Worm (Caenorhabditis elegans) whole organism, late embryonic: ENCODE results near the gene faxc-1.

Experiments used
- ceh-31 ChIP-seq: sonication (generic microtip); optimal IDR thresholded peaks from 2 replicates; lab custom pipeline; 2016; ENCODE audit warnings: missing genetic modification characterization, missing compliant biosample characterization
- fkh-10 ChIP-seq: fragments of 150-350 bp; optimal IDR thresholded peaks from 2 replicates; lab custom pipeline; 2014; ENCODE audit warnings: missing biosample characterization, missing genetic modification reagents, missing genetic modification characterization
- lin-11 ChIP-seq: fragments of 200-800 bp; sonication (Bioruptor generic); optimal IDR thresholded peaks from 2 replicates; lab custom pipeline; 2018; ENCODE audit warnings: mild to moderate bottlenecking, missing genetic modification characterization, missing compliant biosample characterization
- pha-4 ChIP-seq: fragments of 150-350 bp; optimal IDR thresholded peaks from 2 replicates; lab custom pipeline; 2018; ENCODE audit warnings: missing biosample characterization, missing genetic modification reagents, missing genetic modification characterization
- pqm-1 ChIP-seq: sonication (generic microtip); optimal IDR thresholded peaks from 2 replicates; lab custom pipeline; 2016; ENCODE audit warnings: missing genetic modification characterization, missing compliant biosample characterization
- sdc-2 ChIP-seq: sonication (generic microtip); optimal IDR thresholded peaks from 2 replicates; lab custom pipeline; 2016; ENCODE audit warnings: missing genotype, missing genetic modification characterization, missing compliant biosample characterization

DNA sequence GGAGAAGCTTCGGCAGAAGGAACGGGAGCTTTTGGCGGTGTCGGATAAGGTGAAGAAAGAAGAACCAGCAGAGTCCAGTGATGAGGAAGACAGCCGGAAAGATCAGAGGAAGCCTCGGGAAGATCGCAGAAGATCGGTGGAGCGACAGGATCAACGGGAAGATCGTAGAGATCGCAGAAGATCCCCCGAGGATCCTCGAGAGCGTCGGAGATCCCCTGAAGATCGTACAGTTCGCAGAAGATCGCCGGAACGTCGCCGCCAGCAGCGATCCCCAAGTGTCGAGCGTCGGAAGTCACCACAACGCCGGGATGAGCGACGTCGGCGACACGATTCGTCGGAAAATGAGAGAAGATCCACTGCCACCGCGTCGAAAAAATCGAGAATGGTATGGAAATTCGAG is 37.8 kb upstream of the faxc-1 start:
- TF ChIP-seq ceh-31 (tag; lab: Kevin White, UChicago) (no peak), pha-4 (tag; lab: Kevin White, UChicago) (no peak), fkh-10 (GFP tag; lab: Kevin White, UChicago) (no peak), lin-11 (tag; lab: Kevin White, UChicago) (no peak), sdc-2 (tag; lab: Kevin White, UChicago) (no peak), pqm-1 (tag; lab: Kevin White, UChicago) (no peak)
